Fruit fly (Drosophila melanogaster) whole organism, pupa: ENCODE measurements around the gene CG1943.
A peak's percentile ranks its signal among the peaks of the same experiment; 100 is the strongest.

Experiments
- CG10348 ChIP-seq: fragments of 200-800 bp; sonication (Bioruptor generic); IDR thresholded peaks from 2 replicates; pipeline ENCODE4 v1.3.6; 2022; ENCODE audit warnings: missing biosample characterization, missing genetic modification characterization
- CG12605 ChIP-seq: fragments of 200-800 bp; sonication (Bioruptor generic); IDR thresholded peaks from 2 replicates; pipeline ENCODE4 v1.3.6; 2022; ENCODE audit warnings: missing biosample characterization, missing genetic modification characterization
- CG13204 ChIP-seq: fragments of 200-800 bp; sonication (Bioruptor generic); optimal IDR thresholded peaks from 2 replicates; lab custom pipeline; 2018; ENCODE audit warnings: missing biosample characterization, mild to moderate bottlenecking, missing genetic modification characterization, moderate library complexity
- CG14655 ChIP-seq: fragments of 200-800 bp; sonication (Bioruptor generic); optimal IDR thresholded peaks from 3 replicates; lab custom pipeline; 2017; ENCODE audit warnings: mild to moderate bottlenecking, missing biosample characterization, missing genetic modification reagents, missing genetic modification characterization
- CG15710 ChIP-seq: fragments of 200-800 bp; sonication (Bioruptor generic); optimal IDR thresholded peaks from 2 replicates; lab custom pipeline; 2018; ENCODE audit warnings: missing biosample characterization, mild to moderate bottlenecking, missing genetic modification characterization, moderate library complexity
- CG17806 ChIP-seq: fragments of 200-800 bp; sonication (Bioruptor generic); optimal IDR thresholded peaks from 2 replicates; lab custom pipeline; 2018; ENCODE audit warnings: missing biosample characterization, mild to moderate bottlenecking, missing genetic modification characterization, moderate library complexity
- CG32121 ChIP-seq: fragments of 200-800 bp; sonication (Bioruptor generic); IDR thresholded peaks from 2 replicates; pipeline ENCODE4 v1.3.6; 2022; ENCODE audit warnings: missing biosample characterization, missing genetic modification characterization
- CG34367 ChIP-seq: fragments of 200-800 bp; sonication (Bioruptor generic); optimal IDR thresholded peaks from 2 replicates; lab custom pipeline; 2018; ENCODE audit warnings: missing biosample characterization, mild to moderate bottlenecking, missing genetic modification characterization
- CG4496 ChIP-seq: fragments of 200-800 bp; sonication (Bioruptor generic); IDR thresholded peaks from 3 replicates; pipeline ENCODE4 v1.3.6; 2022; ENCODE audit warnings: missing biosample characterization, missing genetic modification characterization
- CG8159 ChIP-seq: fragments of 200-800 bp; sonication (Bioruptor generic); optimal IDR thresholded peaks from 3 replicates; lab custom pipeline; 2018; ENCODE audit warnings: missing biosample characterization, mild to moderate bottlenecking, missing genetic modification characterization, moderate library complexity
- CG8301 ChIP-seq: fragments of 200-800 bp; sonication (Bioruptor generic); optimal IDR thresholded peaks from 2 replicates; lab custom pipeline; 2018; ENCODE audit warnings: missing biosample characterization, mild to moderate bottlenecking, missing genetic modification characterization
- CG9948 ChIP-seq: fragments of 200-800 bp; sonication (Bioruptor generic); optimal IDR thresholded peaks from 2 replicates; lab custom pipeline; 2018; ENCODE audit warnings: missing biosample characterization, mild to moderate bottlenecking, missing genetic modification characterization, moderate library complexity
- D1 ChIP-seq: fragments of 200-800 bp; sonication (Bioruptor generic); optimal IDR thresholded peaks from 2 replicates; lab custom pipeline; 2018; ENCODE audit warnings: missing biosample characterization, mild to moderate bottlenecking, missing genetic modification characterization, moderate library complexity
- EcR ChIP-seq: fragments of 200-800 bp; sonication (Bioruptor generic); optimal IDR thresholded peaks from 3 replicates; lab custom pipeline; 2019; ENCODE audit warnings: missing biosample characterization, missing genetic modification characterization, mild to moderate bottlenecking, moderate library complexity, missing genetic modification reagents
- Ets98B ChIP-seq: fragments of 200-800 bp; sonication (Bioruptor generic); IDR thresholded peaks from 2 replicates; pipeline ENCODE4 v1.3.6; 2022; ENCODE audit warnings: missing biosample characterization, missing genetic modification characterization
- Pif1A ChIP-seq: fragments of 200-800 bp; sonication (Bioruptor generic); optimal IDR thresholded peaks from 3 replicates; lab custom pipeline; 2016; ENCODE audit warnings: missing biosample characterization, missing genetic modification characterization
- Pif1B ChIP-seq: fragments of 200-800 bp; sonication (Bioruptor generic); optimal IDR thresholded peaks from 3 replicates; lab custom pipeline; 2016; ENCODE audit warnings: missing biosample characterization, missing genetic modification characterization
- Snoo ChIP-seq: fragments of 200-800 bp; sonication (Bioruptor generic); optimal IDR thresholded peaks from 3 replicates; lab custom pipeline; 2017; ENCODE audit warnings: missing biosample characterization, mild to moderate bottlenecking, missing genetic modification characterization, inconsistent platforms
- fd96Ca ChIP-seq: fragments of 200-800 bp; sonication (Bioruptor generic); IDR thresholded peaks from 3 replicates; pipeline ENCODE4 v1.3.6; 2022; ENCODE audit warnings: missing biosample characterization, missing genetic modification characterization
- gl ChIP-seq: fragments of 200-800 bp; sonication (Bioruptor generic); optimal IDR thresholded peaks from 2 replicates; lab custom pipeline; 2018; ENCODE audit warnings: missing biosample characterization, mild to moderate bottlenecking, missing genetic modification characterization
- rn ChIP-seq: fragments of 200-800 bp; sonication (Bioruptor generic); IDR thresholded peaks from 2 replicates; pipeline ENCODE4 v1.3.6; 2022; ENCODE audit warnings: missing biosample characterization, missing genetic modification characterization

CG1943 gene

dm6 chr3R:7058017-7058416, 16.6 kb upstream of the CG1943 start:
- TF ChIP-seq rn (GFP tag; lab: Robert Waterston, UW) = no peak
- TF ChIP-seq Pif1B (GFP tag; lab: Kevin White, UChicago) = no peak
- TF ChIP-seq CG8301 = no peak
- TF ChIP-seq Ets98B (GFP tag; lab: Robert Waterston, UW) = no peak
- no peak for TF ChIP-seq CG34367
- no peak for TF ChIP-seq Snoo (tag; lab: Kevin White, UChicago)
- TF ChIP-seq gl (tag; lab: Kevin White, UChicago) = no peak
- no peak for TF ChIP-seq CG13204 (GFP tag; lab: Kevin White, UChicago)
- TF ChIP-seq CG14655 (GFP tag; lab: Kevin White, UChicago) = no peak
- TF ChIP-seq EcR = no peak
- TF ChIP-seq CG10348 (GFP tag; lab: Robert Waterston, UW) = no peak
- TF ChIP-seq CG12605 (GFP tag; lab: Robert Waterston, UW) = no peak
- no peak for TF ChIP-seq CG32121 (GFP tag; lab: Robert Waterston, UW)
- no peak for TF ChIP-seq CG15710 (tag; lab: Kevin White, UChicago)
- TF ChIP-seq CG8159 = no peak
- no peak for TF ChIP-seq fd96Ca (GFP tag; lab: Robert Waterston, UW)
- no peak for TF ChIP-seq CG17806
- TF ChIP-seq Pif1A (GFP tag; lab: Kevin White, UChicago) = no peak
- no peak for TF ChIP-seq CG4496 (GFP tag; lab: Robert Waterston, UW)
- no peak for TF ChIP-seq CG9948 (tag; lab: Kevin White, UChicago)
- TF ChIP-seq, all 21 proteins: peak for 0

dm6 chr3R:7059015-7059414, 15.6 kb upstream of the CG1943 start, which contains the start of gene dj:
TSS of gene dj (plus strand) at chr3R:7059315.
- TF ChIP-seq CG4496 (GFP tag; lab: Robert Waterston, UW) (no peak), EcR (no peak), CG15710 (tag; lab: Kevin White, UChicago) (no peak), CG12605 (GFP tag; lab: Robert Waterston, UW) (no peak), CG17806 (no peak), gl (tag; lab: Kevin White, UChicago) (no peak), Ets98B (GFP tag; lab: Robert Waterston, UW) (no peak), CG8301 (no peak), D1 (tag; lab: Kevin White, UChicago) (no peak), CG9948 (tag; lab: Kevin White, UChicago) (no peak), CG8159 (no peak), CG13204 (GFP tag; lab: Kevin White, UChicago) (no peak), Pif1B (GFP tag; lab: Kevin White, UChicago) (no peak), CG32121 (GFP tag; lab: Robert Waterston, UW) (no peak), CG10348 (GFP tag; lab: Robert Waterston, UW) (no peak), CG34367 (no peak), Snoo (tag; lab: Kevin White, UChicago) (no peak), fd96Ca (GFP tag; lab: Robert Waterston, UW) (no peak), rn (GFP tag; lab: Robert Waterston, UW) (no peak), Pif1A (GFP tag; lab: Kevin White, UChicago) (no peak)

dm6 chr3R:7060467-7060866, 14.2 kb upstream of the CG1943 start, which contains the start of gene djl:
TSS of gene djl (plus strand) at chr3R:7060767.
- TF ChIP-seq CG32121 (GFP tag; lab: Robert Waterston, UW) (no peak), CG9948 (tag; lab: Kevin White, UChicago) (no peak), CG17806 (no peak), EcR (no peak)
- TF ChIP-seq, all 21 proteins: peak for 0

dm6 chr3R:7061875-7062274, 12.8 kb upstream of the CG1943 start, which contains the start of gene Mst84B:
TSS of gene Mst84B (plus strand) at chr3R:7062175.
- TF ChIP-seq gl (tag; lab: Kevin White, UChicago) (no peak), CG8159 (no peak), CG14655 (GFP tag; lab: Kevin White, UChicago) (no peak), CG12605 (GFP tag; lab: Robert Waterston, UW) (no peak), D1 (tag; lab: Kevin White, UChicago) (no peak), CG9948 (tag; lab: Kevin White, UChicago) (no peak), Pif1B (GFP tag; lab: Kevin White, UChicago) (no peak), CG32121 (GFP tag; lab: Robert Waterston, UW) (no peak), Pif1A (GFP tag; lab: Kevin White, UChicago) (no peak), CG8301 (no peak), Ets98B (GFP tag; lab: Robert Waterston, UW) (no peak), CG15710 (tag; lab: Kevin White, UChicago) (no peak), CG13204 (GFP tag; lab: Kevin White, UChicago) (no peak), Snoo (tag; lab: Kevin White, UChicago) (no peak), rn (GFP tag; lab: Robert Waterston, UW) (no peak), CG34367 (no peak), CG17806 (no peak)
- TF ChIP-seq, all 21 proteins: peak for 0

- no peak for TF ChIP-seq CG13204 (GFP tag; lab: Kevin White, UChicago)
- peak; percentile 60 for TF ChIP-seq EcR
- no peak for TF ChIP-seq Pif1A (GFP tag; lab: Kevin White, UChicago)
These were observed 8.4 kb upstream of the CG1943 start for dm6 chr3R:7066267-7066666.

- TF ChIP-seq CG8159 (peak; percentile 83), Snoo (tag; lab: Kevin White, UChicago) (peak; percentile 75), CG34367 (peak; percentile 68), CG32121 (GFP tag; lab: Robert Waterston, UW) (peak; percentile 85), CG12605 (GFP tag; lab: Robert Waterston, UW) (peak; percentile 67), CG17806 (peak; percentile 80), Ets98B (GFP tag; lab: Robert Waterston, UW) (peak; percentile 79), CG14655 (GFP tag; lab: Kevin White, UChicago) (no peak), rn (GFP tag; lab: Robert Waterston, UW) (peak; percentile 88), D1 (tag; lab: Kevin White, UChicago) (no peak), CG9948 (tag; lab: Kevin White, UChicago) (peak; percentile 74), Pif1B (GFP tag; lab: Kevin White, UChicago) (no peak), EcR (peak; percentile 15), Pif1A (GFP tag; lab: Kevin White, UChicago) (peak; percentile 87), CG8301 (no peak), CG10348 (GFP tag; lab: Robert Waterston, UW) (peak; percentile 76), gl (tag; lab: Kevin White, UChicago) (peak; percentile 14), CG4496 (GFP tag; lab: Robert Waterston, UW) (peak; percentile 89), CG13204 (GFP tag; lab: Kevin White, UChicago) (no peak), CG15710 (tag; lab: Kevin White, UChicago) (peak; percentile 85), fd96Ca (GFP tag; lab: Robert Waterston, UW) (peak; percentile 92)
These were observed 7.6 kb upstream of the CG1943 start, which contains the start of the genes CG1105 and CG1965 for dm6 chr3R:7067092-7067491. TSS of gene CG1105 (minus strand) at chr3R:7067136. TSS of gene CG1965 (plus strand) at chr3R:7067401.
